Worm (Caenorhabditis elegans) whole organism, midembryonic: ENCODE data around the gene F49C12.5.

ENCODE experiments used
- ref-1 ChIP-seq: fragments of 200-800 bp; sonication (Bioruptor generic); conservative IDR thresholded peaks from 2 replicates; pipeline ENCODE4 v1.3.6; 2022; ENCODE audit warnings: missing genetic modification reagents, missing genetic modification characterization, missing compliant biosample characterization
- tab-1 ChIP-seq: fragments of 200-800 bp; sonication (Bioruptor generic); IDR thresholded peaks from 2 replicates; pipeline ENCODE4 v1.3.6; 2022; ENCODE audit warnings: missing genetic modification characterization, missing compliant biosample characterization

ce11 chrIV:9296285-9296684 lies 8.4 kb upstream of the F49C12.5 start, which contains the start of gene F49C12.1:
- TF ChIP-seq ref-1 (no peak), tab-1 (GFP tag; lab: Robert Waterston, UW) (no peak)
